Worm (Caenorhabditis elegans): ENCODE data around the gene kvs-1.
"Not testable (repeated sequence)": the region's sequence is repeated elsewhere in the genome, so short reads cannot be mapped to it uniquely, and the experiment has no call there.

kvs-1 gene

ce11 chrX:7665401-7665800, 41.5 kb downstream of the kvs-1 start:
- no peak for TF ChIP-seq T22C8.4 (GFP tag; IDR thresholded peaks at IDR 0.05)
- no peak for TF ChIP-seq ztf-29 (GFP tag; IDR thresholded peaks at IDR 0.05)
- no peak for TF ChIP-seq flt-1 (GFP tag; IDR thresholded peaks at IDR 0.05)
- TF ChIP-seq med-1 (GFP tag; optimal IDR thresholded peaks at IDR 0.05; ENCODE audit: insufficient read depth), result no peak
- no peak for TF ChIP-seq ref-1 (GFP tag; conservative IDR thresholded peaks at IDR 0.05)
- TF ChIP-seq tab-1 (GFP tag; IDR thresholded peaks at IDR 0.05), result no peak
- no peak for TF ChIP-seq klf-2 (GFP tag; conservative IDR thresholded peaks at IDR 0.05)
- TF ChIP-seq cog-1 (tag; optimal IDR thresholded peaks at IDR 0.05), result no peak
- no peak for TF ChIP-seq ztf-23 (GFP tag; IDR thresholded peaks at IDR 0.05)

ce11 chrX:7664819-7665218, 42.1 kb downstream of the kvs-1 start, which contains the start of gene dhs-29:
TSS of gene dhs-29 (minus strand) at chrX:7664919.
- TF ChIP-seq flt-1, ztf-23, tab-1 (GFP tag; IDR thresholded peaks at IDR 0.05): not testable (repeated sequence)

ce11 chrX:7664419-7664818, 42.5 kb downstream of the kvs-1 start:
- TF ChIP-seq cog-1 (tag; optimal IDR thresholded peaks at IDR 0.05), result no peak
- TF ChIP-seq flt-1 (GFP tag; IDR thresholded peaks at IDR 0.05), result no peak
- TF ChIP-seq ztf-23 (GFP tag; IDR thresholded peaks at IDR 0.05), result no peak
- no peak for TF ChIP-seq T22C8.4 (GFP tag; IDR thresholded peaks at IDR 0.05)
- TF ChIP-seq tab-1 (GFP tag; IDR thresholded peaks at IDR 0.05), result no peak
- no peak for TF ChIP-seq ref-1 (GFP tag; conservative IDR thresholded peaks at IDR 0.05)
- TF ChIP-seq med-1 (GFP tag; optimal IDR thresholded peaks at IDR 0.05; ENCODE audit: insufficient read depth), result no peak
- TF ChIP-seq ztf-29 (GFP tag; IDR thresholded peaks at IDR 0.05), result no peak
- TF ChIP-seq klf-2 (GFP tag; conservative IDR thresholded peaks at IDR 0.05), result no peak

- TF ChIP-seq tab-1 (GFP tag; IDR thresholded peaks at IDR 0.05) (no peak), ztf-23 (GFP tag; IDR thresholded peaks at IDR 0.05) (no peak), klf-2 (GFP tag; conservative IDR thresholded peaks at IDR 0.05) (no peak), ref-1 (GFP tag; conservative IDR thresholded peaks at IDR 0.05) (no peak), ztf-29 (GFP tag; IDR thresholded peaks at IDR 0.05) (no peak), cog-1 (tag; optimal IDR thresholded peaks at IDR 0.05) (no peak)
Observed at ce11 chrX:7662532-7662931, 44.4 kb downstream of the kvs-1 start.

ce11 chrX:7661628-7662027, 45.3 kb downstream of the kvs-1 start:
- TF ChIP-seq klf-2 (GFP tag; conservative IDR thresholded peaks at IDR 0.05) (no peak), cog-1 (tag; optimal IDR thresholded peaks at IDR 0.05) (no peak)

- TF ChIP-seq T22C8.4 (GFP tag; IDR thresholded peaks at IDR 0.05), result no peak
- TF ChIP-seq ztf-23 (GFP tag; IDR thresholded peaks at IDR 0.05), result peak; percentile 14; the same call in 1 of the 2 replicates
Observed at ce11 chrX:7660919-7661557, 45.9 kb downstream of the kvs-1 start, which contains the start of gene pcca-1. TSS of gene pcca-1 (minus strand) at chrX:7660986.

ce11 chrX:7659591-7660433, 47.1 kb downstream of the kvs-1 start:
- TF ChIP-seq med-1 (GFP tag; optimal IDR thresholded peaks at IDR 0.05; ENCODE audit: insufficient read depth) (no peak), flt-1 (GFP tag; IDR thresholded peaks at IDR 0.05) (no peak), tab-1 (GFP tag; IDR thresholded peaks at IDR 0.05) (no peak)

ce11 chrX:7656875-7657274, 50.1 kb downstream of the kvs-1 start, which contains the start of gene F27D9.12:
TSS of gene F27D9.12 (minus strand) at chrX:7656975.
- TF ChIP-seq tab-1 (GFP tag; IDR thresholded peaks at IDR 0.05) (no peak), flt-1 (GFP tag; IDR thresholded peaks at IDR 0.05) (no peak)

- TF ChIP-seq med-1 (GFP tag; optimal IDR thresholded peaks at IDR 0.05; ENCODE audit: insufficient read depth), result no peak
- TF ChIP-seq flt-1 (GFP tag; IDR thresholded peaks at IDR 0.05), result no peak
- no peak for TF ChIP-seq ztf-23 (GFP tag; IDR thresholded peaks at IDR 0.05)
- no peak for TF ChIP-seq ref-1 (GFP tag; conservative IDR thresholded peaks at IDR 0.05)
Observed at ce11 chrX:7655469-7656003, 51.4 kb downstream of the kvs-1 start.

- TF ChIP-seq ref-1 (GFP tag; conservative IDR thresholded peaks at IDR 0.05), result no peak
- no peak for TF ChIP-seq tab-1 (GFP tag; IDR thresholded peaks at IDR 0.05)
- no peak for TF ChIP-seq ztf-29 (GFP tag; IDR thresholded peaks at IDR 0.05)
- no peak for TF ChIP-seq T22C8.4 (GFP tag; IDR thresholded peaks at IDR 0.05)
Observed at ce11 chrX:7653708-7654390, 53.1 kb downstream of the kvs-1 start.

Data from whole organism, midembryonic.